Worm (Caenorhabditis elegans) whole organism, L2 larva: ENCODE measurements around the gene B0303.4.

Experiments used
- C34F6.9 ChIP-seq: fragments of 150-350 bp; optimal IDR thresholded peaks from 2 replicates; lab custom pipeline; 2014; ENCODE audit warnings: missing biosample characterization, missing genetic modification characterization
- F13H6.1 ChIP-seq: sonication (generic microtip); optimal IDR thresholded peaks from 2 replicates; lab custom pipeline; 2016; ENCODE audit warnings: missing genetic modification characterization, missing compliant biosample characterization
- Y55F3AM.14 ChIP-seq: fragments of 200-800 bp; sonication (Bioruptor generic); optimal IDR thresholded peaks from 2 replicates; lab custom pipeline; 2018; ENCODE audit warnings: mild to moderate bottlenecking, missing genetic modification characterization, missing compliant biosample characterization
- alr-1 ChIP-seq: fragments of 150-350 bp; optimal IDR thresholded peaks from 2 replicates; lab custom pipeline; 2014; ENCODE audit warnings: missing biosample characterization, missing genetic modification characterization
- aly-2 ChIP-seq: fragments of 150-350 bp; optimal IDR thresholded peaks from 2 replicates; lab custom pipeline; 2014; ENCODE audit warnings: missing biosample characterization, missing genetic modification characterization
- ama-1 ChIP-seq: fragments of 150-350 bp; optimal IDR thresholded peaks from 2 replicates; lab custom pipeline; 2018; ENCODE audit warnings: inconsistent platforms
- blmp-1 ChIP-seq: sonication (generic microtip); optimal IDR thresholded peaks from 2 replicates; lab custom pipeline; 2017; ENCODE audit warnings: missing genetic modification characterization, mild to moderate bottlenecking, missing compliant biosample characterization, antibody characterized with exemption, moderate library complexity; ENCODE audit not compliant: insufficient read depth
- ceh-16 ChIP-seq: fragments of 150-350 bp; optimal IDR thresholded peaks from 2 replicates; lab custom pipeline; 2014; ENCODE audit warnings: missing biosample characterization, missing genetic modification characterization
- ceh-82 ChIP-seq: fragments of 150-350 bp; optimal IDR thresholded peaks from 2 replicates; lab custom pipeline; 2014; ENCODE audit warnings: missing biosample characterization, missing genetic modification characterization
- crh-2 ChIP-seq: sonication (generic microtip); optimal IDR thresholded peaks from 2 replicates; lab custom pipeline; 2017; ENCODE audit warnings: missing biosample characterization, missing genetic modification characterization
- egl-27 ChIP-seq: sonication (generic microtip); optimal IDR thresholded peaks from 3 replicates; lab custom pipeline; 2017; ENCODE audit warnings: missing biosample characterization, missing genetic modification reagents, missing genetic modification characterization
- elt-1 ChIP-seq: fragments of 150-350 bp; optimal IDR thresholded peaks from 2 replicates; lab custom pipeline; 2014; ENCODE audit warnings: missing biosample characterization, missing genetic modification characterization
- elt-3 ChIP-seq: sonication (generic microtip); optimal IDR thresholded peaks from 2 replicates; lab custom pipeline; 2017; ENCODE audit warnings: missing biosample characterization, missing genetic modification characterization
- fos-1 ChIP-seq: fragments of 150-350 bp; optimal IDR thresholded peaks from 2 replicates; lab custom pipeline; 2014; ENCODE audit warnings: missing biosample characterization, missing genetic modification characterization
- lin-11 ChIP-seq: fragments of 150-350 bp; sonication (generic microtip); optimal IDR thresholded peaks from 2 replicates; lab custom pipeline; 2014; ENCODE audit warnings: missing biosample characterization, missing genetic modification characterization, inconsistent platforms, mixed read lengths
- lin-39 ChIP-seq: fragments of 150-350 bp; optimal IDR thresholded peaks from 2 replicates; lab custom pipeline; 2014; ENCODE audit warnings: missing biosample characterization, missing genetic modification reagents, missing genetic modification characterization
- lsy-2 ChIP-seq, 2 experiments: fragments of 150-350 bp in 1 of 2; sonication (generic microtip) in 1 of 2; optimal IDR thresholded peaks; 2 replicates each; lab custom pipeline; 2014 to 2017; ENCODE audit warnings: missing biosample characterization in 2 of 2, missing genetic modification characterization in 2 of 2
- mab-5 ChIP-seq: fragments of 150-350 bp; optimal IDR thresholded peaks from 2 replicates; lab custom pipeline; 2014; ENCODE audit warnings: missing biosample characterization, missing genetic modification characterization
- mbf-1 ChIP-seq: sonication (generic microtip); optimal IDR thresholded peaks from 2 replicates; lab custom pipeline; 2017; ENCODE audit warnings: missing biosample characterization, missing genetic modification characterization
- mdl-1 ChIP-seq, 2 experiments: fragments of 150-350 bp in 1 of 2; sonication (generic microtip) in 1 of 2; optimal IDR thresholded peaks; 2 replicates each; lab custom pipeline; 2017; ENCODE audit warnings: missing biosample characterization in 2 of 2, missing genetic modification characterization in 2 of 2
- nhr-10 ChIP-seq: sonication (generic microtip); optimal IDR thresholded peaks from 2 replicates; lab custom pipeline; 2017; ENCODE audit warnings: missing biosample characterization, missing genetic modification characterization
- nhr-11 ChIP-seq: fragments of 150-350 bp; optimal IDR thresholded peaks from 2 replicates; lab custom pipeline; 2014; ENCODE audit warnings: missing biosample characterization, missing genetic modification characterization
- nhr-12 ChIP-seq: fragments of 150-350 bp; optimal IDR thresholded peaks from 2 replicates; lab custom pipeline; 2014; ENCODE audit warnings: missing biosample characterization, missing genetic modification characterization
- nhr-129 ChIP-seq: fragments of 150-350 bp; optimal IDR thresholded peaks from 2 replicates; lab custom pipeline; 2014; ENCODE audit warnings: missing biosample characterization, missing genetic modification characterization
- nhr-21 ChIP-seq: fragments of 150-350 bp; optimal IDR thresholded peaks from 2 replicates; lab custom pipeline; 2014; ENCODE audit warnings: missing biosample characterization, missing genetic modification characterization
- nhr-237 ChIP-seq: fragments of 150-350 bp; optimal IDR thresholded peaks from 2 replicates; lab custom pipeline; 2014; ENCODE audit warnings: missing biosample characterization, missing genetic modification characterization
- nhr-25 ChIP-seq: fragments of 150-350 bp; sonication (generic microtip); optimal IDR thresholded peaks from 3 replicates; lab custom pipeline; 2014; ENCODE audit warnings: missing biosample characterization, missing genetic modification characterization
- nhr-77 ChIP-seq: fragments of 150-350 bp; optimal IDR thresholded peaks from 2 replicates; lab custom pipeline; 2014; ENCODE audit warnings: missing biosample characterization, missing genetic modification characterization
- peb-1 ChIP-seq: fragments of 150-350 bp; optimal IDR thresholded peaks from 2 replicates; lab custom pipeline; 2014; ENCODE audit warnings: missing biosample characterization, missing genetic modification characterization
- sem-4 ChIP-seq: fragments of 150-350 bp; optimal IDR thresholded peaks from 2 replicates; lab custom pipeline; 2014; ENCODE audit warnings: missing biosample characterization, missing genetic modification reagents, missing genetic modification characterization
- sma-3 ChIP-seq: sonication (generic microtip); optimal IDR thresholded peaks from 2 replicates; lab custom pipeline; 2016; ENCODE audit warnings: missing genetic modification reagents, missing genetic modification characterization, missing compliant biosample characterization
- sma-9 ChIP-seq, 2 experiments: fragments of 150-350 bp in 1 of 2; sonication (generic microtip) in 1 of 2; optimal IDR thresholded peaks; 2 replicates each; lab custom pipeline; 2014 to 2016; ENCODE audit warnings: missing genetic modification characterization in 2 of 2, mild to moderate bottlenecking in 1 of 2, missing biosample characterization in 1 of 2, missing compliant biosample characterization in 1 of 2, missing genetic modification reagents in 1 of 2, moderate library complexity in 1 of 2
- snpc-4 ChIP-seq: fragments of 150-350 bp; optimal IDR thresholded peaks from 2 replicates; lab custom pipeline; 2014; ENCODE audit warnings: missing biosample characterization, missing genetic modification characterization
- unc-39 ChIP-seq: fragments of 150-350 bp; optimal IDR thresholded peaks from 2 replicates; lab custom pipeline; 2014; ENCODE audit warnings: missing biosample characterization, missing genetic modification characterization
- unc-55 ChIP-seq: fragments of 150-350 bp; sonication (generic microtip); optimal IDR thresholded peaks from 3 replicates; lab custom pipeline; 2014; ENCODE audit warnings: missing biosample characterization, missing genetic modification reagents, missing genetic modification characterization
- unc-62 ChIP-seq: fragments of 150-350 bp; optimal IDR thresholded peaks from 2 replicates; lab custom pipeline; 2014; ENCODE audit warnings: missing biosample characterization, missing genetic modification reagents, missing genetic modification characterization
- zag-1 ChIP-seq: fragments of 150-350 bp; optimal IDR thresholded peaks from 2 replicates; lab custom pipeline; 2014; ENCODE audit warnings: missing biosample characterization, missing genetic modification characterization
- ztf-1 ChIP-seq: fragments of 200-800 bp; sonication (Bioruptor generic); conservative IDR thresholded peaks from 2 replicates; pipeline ENCODE4 v1.3.6; 2022; ENCODE audit warnings: missing genetic modification characterization, missing compliant biosample characterization
- ztf-11 ChIP-seq: sonication (generic microtip); optimal IDR thresholded peaks from 2 replicates; lab custom pipeline; 2017; ENCODE audit warnings: missing biosample characterization, missing genetic modification characterization

Gene B0303.4

ce11 chrIII:8688438-8688946, 1.2 kb upstream of the B0303.4 start, which contains the start of gene hadb-1 (continued):
- no peak for TF ChIP-seq unc-55 (GFP tag; lab: Kevin White, UChicago)
- peak; percentile 45 for TF ChIP-seq sma-3 (GFP tag; lab: Kevin White, UChicago)
- TF ChIP-seq ztf-1 (GFP tag; lab: Robert Waterston, UW), result no peak
- TF ChIP-seq fos-1 (tag; lab: Kevin White, UChicago), result peak; percentile 19
- TF ChIP-seq egl-27 (tag; lab: Kevin White, UChicago), result no peak
- TF ChIP-seq lin-11 (tag; lab: Kevin White, UChicago), result no peak
- no peak for TF ChIP-seq sem-4 (tag; lab: Kevin White, UChicago)
- TF ChIP-seq ceh-82 (tag; lab: Kevin White, UChicago), result no peak
- no peak for TF ChIP-seq ztf-11 (tag; lab: Kevin White, UChicago)
- no peak for TF ChIP-seq lin-39
- no peak for TF ChIP-seq nhr-10 (tag; lab: Kevin White, UChicago)
- TF ChIP-seq nhr-25, result peak; percentile 60
- TF ChIP-seq, all 48 proteins: peak for 10

ce11 chrIII:8689143-8689542, 507 bp upstream of the B0303.4 start:
- no peak for TF ChIP-seq elt-3 (tag; lab: Kevin White, UChicago)
- no peak for TF ChIP-seq unc-62
- TF ChIP-seq ceh-82 (tag; lab: Kevin White, UChicago), result no peak
- TF ChIP-seq sma-9 (GFP tag; optimal IDR thresholded peaks at IDR 0.05; lab: Kevin White, UChicago), result no peak
- TF ChIP-seq sma-9 (tag; optimal IDR thresholded peaks at IDR 0.05; lab: Kevin White, UChicago), result no peak
- no peak for TF ChIP-seq peb-1 (tag; lab: Kevin White, UChicago)
- TF ChIP-seq nhr-11 (tag; lab: Kevin White, UChicago), result no peak
- TF ChIP-seq nhr-25, result no peak
- no peak for TF ChIP-seq nhr-77
- no peak for TF ChIP-seq lin-39
- TF ChIP-seq snpc-4, result no peak
- TF ChIP-seq nhr-237 (tag; lab: Kevin White, UChicago), result no peak
- no peak for TF ChIP-seq ceh-16
- TF ChIP-seq lin-11 (tag; lab: Kevin White, UChicago), result no peak
- no peak for TF ChIP-seq unc-39 (tag; lab: Kevin White, UChicago)
- TF ChIP-seq lsy-2 (tag; optimal IDR thresholded peaks at IDR 0.05; lab: Kevin White, UChicago), result no peak
- no peak for TF ChIP-seq nhr-12 (tag; lab: Kevin White, UChicago)
- TF ChIP-seq, all 48 proteins: peak for 0

- TF ChIP-seq nhr-21 (tag; lab: Kevin White, UChicago), result no peak
- no peak for TF ChIP-seq crh-2 (tag; lab: Kevin White, UChicago)
- TF ChIP-seq peb-1 (tag; lab: Kevin White, UChicago), result no peak
- no peak for TF ChIP-seq elt-3 (tag; lab: Kevin White, UChicago)
- TF ChIP-seq mbf-1 (tag; lab: Kevin White, UChicago), result no peak
- no peak for TF ChIP-seq zag-1
- TF ChIP-seq nhr-129 (tag; lab: Kevin White, UChicago), result no peak
- no peak for TF ChIP-seq nhr-25
- TF ChIP-seq elt-1 (tag; lab: Kevin White, UChicago), result no peak
- TF ChIP-seq sem-4 (tag; lab: Kevin White, UChicago), result no peak
- TF ChIP-seq unc-39 (tag; lab: Kevin White, UChicago), result no peak
- no peak for TF ChIP-seq lsy-2 (tag; optimal IDR thresholded peaks at IDR 0.05; lab: Kevin White, UChicago)
- no peak for TF ChIP-seq ceh-16
- TF ChIP-seq alr-1 (tag; lab: Kevin White, UChicago), result no peak
- TF ChIP-seq ztf-1 (GFP tag; lab: Robert Waterston, UW), result no peak
- TF ChIP-seq lin-39, result no peak
- no peak for TF ChIP-seq ama-1 (lab: Kevin White, UChicago)
- no peak for TF ChIP-seq sma-9 (GFP tag; optimal IDR thresholded peaks at IDR 0.05; lab: Kevin White, UChicago)
- TF ChIP-seq sma-9 (tag; optimal IDR thresholded peaks at IDR 0.05; lab: Kevin White, UChicago), result no peak
Observed at ce11 chrIII:8693322-8693721, 3.7 kb downstream of the B0303.4 start, which contains the start of gene B0303.7. TSS of gene B0303.7 (plus strand) at chrIII:8693622.

- TF ChIP-seq unc-39 (tag; lab: Kevin White, UChicago) (no peak), ama-1 (lab: Kevin White, UChicago) (peak; percentile 31), aly-2 (tag; lab: Kevin White, UChicago) (no peak), Y55F3AM.14 (GFP tag; lab: Kevin White, UChicago) (no peak), ceh-82 (tag; lab: Kevin White, UChicago) (no peak), egl-27 (tag; lab: Kevin White, UChicago) (no peak), C34F6.9 (peak; percentile 77), lsy-2 (tag; optimal IDR thresholded peaks at IDR 0.05; lab: Kevin White, UChicago) (peak in 1 of 2 experiments; percentile 50), F13H6.1 (tag; lab: Kevin White, UChicago) (peak; percentile 14), mdl-1 (tag; optimal IDR thresholded peaks at IDR 0.05; lab: Kevin White, UChicago) (no peak), crh-2 (tag; lab: Kevin White, UChicago) (peak; percentile 83), zag-1 (no peak), unc-55 (GFP tag; lab: Kevin White, UChicago) (peak; percentile 79), sem-4 (tag; lab: Kevin White, UChicago) (no peak), mab-5 (tag; lab: Kevin White, UChicago) (no peak), blmp-1 (peak; percentile 75), fos-1 (tag; lab: Kevin White, UChicago) (peak; percentile 95), nhr-129 (tag; lab: Kevin White, UChicago) (peak; percentile 16)
Observed at ce11 chrIII:8696680-8697079, 7.0 kb downstream of the B0303.4 start.
